Worm (Caenorhabditis elegans): ENCODE measurements around the gene Y54G2A.57.

Y54G2A.57 gene

DNA sequence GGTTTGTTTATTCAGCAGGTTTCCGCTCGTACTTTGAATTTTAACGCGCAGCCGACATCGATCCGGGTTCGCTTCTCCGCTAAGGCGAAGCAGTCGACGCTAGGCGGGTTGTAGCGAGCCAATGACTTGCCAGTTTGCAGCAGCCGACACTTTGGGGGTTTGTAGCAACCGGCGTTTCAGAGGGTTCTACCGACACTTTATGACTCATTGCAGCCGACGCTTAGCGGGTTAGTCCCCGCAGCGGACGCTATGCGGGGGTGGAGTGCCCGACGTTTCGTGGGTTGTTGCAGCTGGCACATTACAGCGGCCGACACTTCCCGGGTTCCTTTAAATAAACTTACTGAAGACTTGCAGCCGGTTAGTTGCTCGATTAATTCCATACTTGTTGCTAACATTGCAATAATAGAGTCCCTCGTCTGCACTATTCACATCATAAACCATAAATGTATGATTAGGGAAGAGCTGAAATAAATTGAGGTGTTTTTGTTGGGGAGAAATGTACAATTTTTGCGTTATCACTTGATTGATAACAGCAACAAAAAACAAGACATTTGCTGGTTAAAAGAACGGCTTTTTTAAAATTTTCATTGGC, at the start of gene Y54G2A.57:
Y54G2A.57 (plus strand) TSS at position 542 of the 592 bp plus-strand sequence.
- TF ChIP-seq hmg-4 (GFP tag; optimal IDR thresholded peaks at IDR 0.05) (no peak), ama-1 (optimal IDR thresholded peaks at IDR 0.05) (no peak), F13C5.2 (tag; optimal IDR thresholded peaks at IDR 0.05) (no peak), tra-4 (tag; optimal IDR thresholded peaks at IDR 0.05) (no peak), scrt-1 (GFP tag; IDR thresholded peaks at IDR 0.05) (no peak), pes-1 (GFP tag; IDR thresholded peaks at IDR 0.05) (no peak), ets-7 (tag; optimal IDR thresholded peaks at IDR 0.05) (no peak), hnd-1 (tag; optimal IDR thresholded peaks at IDR 0.05) (no peak), aly-1 (tag; optimal IDR thresholded peaks at IDR 0.05) (no peak), ceh-13 (GFP tag; optimal IDR thresholded peaks at IDR 0.05) (no peak), tbx-11 (GFP tag; IDR thresholded peaks at IDR 0.05) (no peak), tbx-37 (GFP tag; conservative IDR thresholded peaks at IDR 0.05) (no peak), flt-1 (GFP tag; IDR thresholded peaks at IDR 0.05) (no peak), ceh-36 (tag; optimal IDR thresholded peaks at IDR 0.05) (no peak), hmbx-1 (tag; optimal IDR thresholded peaks at IDR 0.05) (no peak), B0310.2 (tag; optimal IDR thresholded peaks at IDR 0.05) (no peak), sea-1 (GFP tag; conservative IDR thresholded peaks at IDR 0.05) (no peak)

DNA sequence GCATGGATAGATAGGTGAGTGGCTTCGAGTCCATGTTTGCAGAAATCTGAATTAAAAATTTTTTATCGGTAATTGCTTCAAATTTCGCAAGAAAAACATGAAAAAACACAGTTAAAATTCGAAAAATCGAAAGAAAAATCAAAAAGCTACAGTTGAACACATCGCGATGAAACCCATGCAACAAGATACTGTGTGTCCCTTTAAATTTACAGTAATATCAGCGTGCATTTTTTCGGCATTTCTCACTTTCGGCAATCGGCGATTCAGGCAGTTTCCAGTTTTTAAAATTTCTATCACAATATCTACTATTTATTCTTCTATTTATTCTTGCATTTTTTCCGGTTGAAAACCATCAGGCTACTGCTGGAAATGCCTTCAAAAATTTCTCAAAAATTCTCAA, 47.5 kb upstream of the Y54G2A.57 start, which contains the start of gene fbxc-45:
fbxc-45 (minus strand) TSS at position 48 of the 400 bp plus-strand sequence.
- TF ChIP-seq tra-4 (tag; optimal IDR thresholded peaks at IDR 0.05): no peak
- TF ChIP-seq ama-1 (optimal IDR thresholded peaks at IDR 0.05): no peak
- TF ChIP-seq ceh-13 (GFP tag; optimal IDR thresholded peaks at IDR 0.05): no peak

DNA sequence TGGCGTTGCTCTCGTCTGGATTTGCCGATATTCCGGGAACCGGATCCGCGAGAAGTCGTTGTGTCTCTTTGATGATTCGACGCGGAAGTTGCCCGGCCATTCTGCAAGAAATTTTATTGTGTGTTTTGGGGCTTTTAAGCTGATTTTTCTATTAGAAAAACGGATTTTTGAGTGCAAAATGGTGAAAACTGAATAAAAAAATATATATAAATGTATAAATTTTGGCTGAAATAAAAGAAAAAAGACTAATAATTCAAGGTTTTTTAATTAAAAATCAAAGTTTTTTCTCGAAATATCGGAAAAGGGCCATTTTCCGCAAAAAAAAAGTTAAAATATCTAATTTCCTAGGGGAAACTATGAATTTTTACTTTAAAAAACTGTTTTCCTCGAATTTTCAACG, 44.1 kb upstream of the Y54G2A.57 start, which contains the start of gene ubc-13:
ubc-13 (minus strand) TSS at position 101 of the 400 bp plus-strand sequence.
- TF ChIP-seq scrt-1 (GFP tag; IDR thresholded peaks at IDR 0.05): no peak
- TF ChIP-seq ama-1 (optimal IDR thresholded peaks at IDR 0.05): no peak
- no peak for TF ChIP-seq ets-7 (tag; optimal IDR thresholded peaks at IDR 0.05)
- TF ChIP-seq ceh-13 (GFP tag; optimal IDR thresholded peaks at IDR 0.05): no peak
- no peak for TF ChIP-seq pes-1 (GFP tag; IDR thresholded peaks at IDR 0.05)
- no peak for TF ChIP-seq ceh-36 (tag; optimal IDR thresholded peaks at IDR 0.05)
- no peak for TF ChIP-seq tbx-11 (GFP tag; IDR thresholded peaks at IDR 0.05)
- no peak for TF ChIP-seq tbx-37 (GFP tag; conservative IDR thresholded peaks at IDR 0.05)
- TF ChIP-seq hnd-1 (tag; optimal IDR thresholded peaks at IDR 0.05): no peak

DNA sequence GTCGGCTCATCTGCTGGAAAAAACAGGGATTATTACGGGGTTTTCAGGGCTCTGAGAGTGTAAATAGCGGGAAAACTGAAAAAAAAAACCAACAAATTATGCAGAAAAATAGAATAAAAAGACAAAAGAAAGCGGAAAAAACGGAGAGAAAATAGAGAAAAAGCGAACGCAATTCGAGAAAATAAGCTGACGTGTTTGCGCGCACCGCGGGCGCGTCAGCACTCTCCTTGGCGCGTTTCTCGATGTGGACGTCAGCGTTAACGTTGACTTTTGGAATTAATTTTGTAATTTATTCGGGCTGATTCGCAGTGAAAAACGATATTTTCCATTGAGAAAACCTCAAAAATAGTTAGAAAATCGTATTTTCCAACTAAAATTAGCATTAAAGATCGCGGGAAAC, 41.3 kb upstream of the Y54G2A.57 start, which contains the start of gene manf-1:
manf-1 (minus strand) TSS at position 13 of the 400 bp plus-strand sequence.
- TF ChIP-seq tbx-37 (GFP tag; conservative IDR thresholded peaks at IDR 0.05) (no peak), ets-7 (tag; optimal IDR thresholded peaks at IDR 0.05) (no peak), hnd-1 (tag; optimal IDR thresholded peaks at IDR 0.05) (no peak), hmbx-1 (tag; optimal IDR thresholded peaks at IDR 0.05) (no peak), tbx-11 (GFP tag; IDR thresholded peaks at IDR 0.05) (no peak), F13C5.2 (tag; optimal IDR thresholded peaks at IDR 0.05) (no peak), ceh-36 (tag; optimal IDR thresholded peaks at IDR 0.05) (no peak), ama-1 (optimal IDR thresholded peaks at IDR 0.05) (no peak), B0310.2 (tag; optimal IDR thresholded peaks at IDR 0.05) (no peak), hmg-4 (GFP tag; optimal IDR thresholded peaks at IDR 0.05) (no peak), pes-1 (GFP tag; IDR thresholded peaks at IDR 0.05) (no peak), ceh-13 (GFP tag; optimal IDR thresholded peaks at IDR 0.05) (no peak)

DNA sequence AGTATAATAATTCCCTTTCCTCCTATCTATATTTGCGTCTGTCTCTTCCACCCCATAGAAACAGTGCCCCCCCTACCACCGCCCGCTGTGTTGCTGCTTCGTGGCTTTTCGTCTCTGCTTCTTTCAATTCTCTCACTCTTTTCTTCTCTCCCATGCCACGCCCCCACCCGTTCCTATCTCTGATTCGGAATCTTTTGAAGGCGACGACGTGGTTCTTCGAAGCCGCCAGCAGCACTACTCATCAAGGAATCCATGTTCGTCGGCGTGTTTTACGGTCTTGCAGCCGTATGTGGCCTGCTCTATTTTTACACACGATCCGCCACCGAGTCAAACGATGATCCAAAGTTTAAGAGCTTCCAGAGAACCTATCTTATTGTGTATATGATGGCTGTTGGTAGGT, 38.5 kb upstream of the Y54G2A.57 start, which contains the start of gene samt-1:
samt-1 (plus strand) TSS at position 176 of the 400 bp plus-strand sequence.
- TF ChIP-seq ama-1 (optimal IDR thresholded peaks at IDR 0.05) (no peak), F13C5.2 (tag; optimal IDR thresholded peaks at IDR 0.05) (no peak), ets-7 (tag; optimal IDR thresholded peaks at IDR 0.05) (no peak), scrt-1 (GFP tag; IDR thresholded peaks at IDR 0.05) (no peak), ceh-13 (GFP tag; optimal IDR thresholded peaks at IDR 0.05) (no peak), tbx-11 (GFP tag; IDR thresholded peaks at IDR 0.05) (no peak), sea-1 (GFP tag; conservative IDR thresholded peaks at IDR 0.05) (no peak), hnd-1 (tag; optimal IDR thresholded peaks at IDR 0.05) (no peak), tbx-37 (GFP tag; conservative IDR thresholded peaks at IDR 0.05) (no peak), flt-1 (GFP tag; IDR thresholded peaks at IDR 0.05) (no peak), hmg-4 (GFP tag; optimal IDR thresholded peaks at IDR 0.05) (no peak), pes-1 (GFP tag; IDR thresholded peaks at IDR 0.05) (no peak), B0310.2 (tag; optimal IDR thresholded peaks at IDR 0.05) (no peak), tra-4 (tag; optimal IDR thresholded peaks at IDR 0.05) (no peak), aly-1 (tag; optimal IDR thresholded peaks at IDR 0.05) (no peak), ceh-36 (tag; optimal IDR thresholded peaks at IDR 0.05) (no peak), hmbx-1 (tag; optimal IDR thresholded peaks at IDR 0.05) (no peak)

DNA sequence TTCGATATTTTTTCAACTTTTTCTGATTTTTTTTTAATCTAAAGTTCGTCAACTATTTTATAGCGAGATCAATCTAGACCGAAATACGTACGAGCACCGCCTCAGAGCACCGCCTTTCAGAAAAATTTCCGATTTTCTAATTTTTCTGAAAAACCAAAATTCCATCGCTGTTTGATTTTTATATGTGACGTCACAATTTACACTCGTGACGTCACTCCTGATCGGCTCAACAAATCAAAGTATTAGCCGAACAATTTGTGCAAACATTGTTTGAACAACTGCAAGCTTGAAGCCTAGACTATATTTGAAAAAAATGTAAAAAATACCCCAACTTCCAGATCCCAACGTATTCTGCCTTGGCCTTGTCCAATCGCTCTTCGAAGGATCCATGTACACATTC, 34.5 kb upstream of the Y54G2A.57 start:
- no peak for TF ChIP-seq ama-1 (optimal IDR thresholded peaks at IDR 0.05)
- TF ChIP-seq pes-1 (GFP tag; IDR thresholded peaks at IDR 0.05): no peak
- TF ChIP-seq tra-4 (tag; optimal IDR thresholded peaks at IDR 0.05): no peak
- TF ChIP-seq aly-1 (tag; optimal IDR thresholded peaks at IDR 0.05): no peak
- no peak for TF ChIP-seq scrt-1 (GFP tag; IDR thresholded peaks at IDR 0.05)
- TF ChIP-seq ceh-13 (GFP tag; optimal IDR thresholded peaks at IDR 0.05): no peak

DNA sequence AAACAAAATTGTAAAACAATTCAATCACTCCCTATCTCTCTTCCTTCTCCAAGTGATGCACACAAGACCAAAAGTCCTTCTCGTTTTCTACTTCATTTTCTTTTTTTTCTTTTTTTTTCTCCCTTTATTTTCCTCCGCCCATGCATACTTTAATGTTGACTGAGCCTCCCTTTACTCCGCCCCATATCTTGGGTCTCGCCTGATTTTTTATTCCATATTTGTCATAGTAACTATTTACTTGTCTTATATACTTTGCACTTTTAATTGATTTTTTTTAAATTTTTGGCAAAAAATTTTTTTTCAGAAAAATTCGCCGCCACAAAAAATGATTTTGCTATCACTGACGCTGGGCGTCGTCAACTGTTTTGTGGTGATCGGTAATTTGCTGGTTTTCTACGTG, 9.9 kb upstream of the Y54G2A.57 start, which contains the start of gene ser-6:
ser-6 (plus strand) TSS at position 301 of the 400 bp plus-strand sequence.
- TF ChIP-seq flt-1 (GFP tag; IDR thresholded peaks at IDR 0.05) (no peak), tra-4 (tag; optimal IDR thresholded peaks at IDR 0.05) (no peak), ama-1 (optimal IDR thresholded peaks at IDR 0.05) (no peak), aly-1 (tag; optimal IDR thresholded peaks at IDR 0.05) (no peak), B0310.2 (tag; optimal IDR thresholded peaks at IDR 0.05) (no peak), ceh-13 (GFP tag; optimal IDR thresholded peaks at IDR 0.05) (no peak), ets-7 (tag; optimal IDR thresholded peaks at IDR 0.05) (no peak), tbx-37 (GFP tag; conservative IDR thresholded peaks at IDR 0.05) (no peak), tbx-11 (GFP tag; IDR thresholded peaks at IDR 0.05) (no peak), scrt-1 (GFP tag; IDR thresholded peaks at IDR 0.05) (no peak), ceh-36 (tag; optimal IDR thresholded peaks at IDR 0.05) (no peak), hmg-4 (GFP tag; optimal IDR thresholded peaks at IDR 0.05) (no peak), sea-1 (GFP tag; conservative IDR thresholded peaks at IDR 0.05) (no peak), hmbx-1 (tag; optimal IDR thresholded peaks at IDR 0.05) (no peak)

All from whole organism, early embryonic.